Worm (Caenorhabditis elegans) whole organism, L4/young adult: ENCODE measurements around the gene ttr-18.

Experiments
- W03F9.2 ChIP-seq: fragments of 150-350 bp; optimal IDR thresholded peaks from 2 replicates; lab custom pipeline; 2014; ENCODE audit warnings: missing biosample characterization, missing genetic modification characterization
- dao-5 ChIP-seq: sonication (generic microtip); optimal IDR thresholded peaks from 2 replicates; lab custom pipeline; 2016; ENCODE audit warnings: missing genotype, missing genetic modification characterization, moderate library complexity, missing compliant biosample characterization
- him-1 ChIP-seq: sonication (generic microtip); optimal IDR thresholded peaks from 2 replicates; lab custom pipeline; 2016; ENCODE audit warnings: missing genotype, missing genetic modification reagents, missing genetic modification characterization, missing compliant biosample characterization

DNA sequence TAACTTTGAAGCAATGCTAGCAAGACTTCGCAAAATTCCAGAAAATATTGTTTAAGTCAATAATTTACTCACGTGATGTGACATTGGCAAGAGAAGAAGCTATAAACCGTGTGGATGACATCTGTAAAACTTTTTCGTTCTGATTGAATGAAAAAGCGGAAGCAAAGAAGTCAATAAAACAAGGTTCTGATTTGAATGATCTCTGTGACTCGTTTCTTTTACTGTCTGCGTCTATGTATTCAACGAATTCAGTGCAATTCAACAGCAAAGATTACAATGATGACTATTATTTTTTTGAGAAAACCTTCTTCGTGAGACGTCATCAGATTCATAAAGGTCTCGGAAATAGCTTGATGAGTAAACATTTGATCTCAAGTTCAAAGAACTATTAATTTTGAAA is 6.3 kb upstream of the ttr-18 start, which contains the start of gene hacl-1:
- TF ChIP-seq W03F9.2 (no peak), him-1 (no peak), dao-5 (tag; lab: Kevin White, UChicago) (no peak)
